Comparison of ENCODE assay signal across 5 fruit fly cellular contexts in genomic region chrX:127350-127768, dm6.
A peak's percentile ranks its signal among the peaks of the same experiment; 100 is the strongest.
TF ChIP-seq lines count a peak whose summit lies in the region.

TSS of gene RhoGAP1A (plus strand) at chrX:127449.

- TF ChIP-seq CTCF in whole organism, embryonic (GFP tag; optimal IDR thresholded peaks at IDR 0.05; lab: Kevin White, UChicago) = no peak

TF ChIP-seq in whole organism, adult, 20 proteins besides CTCF, POLR2A, EP300 and RAD21:
- TF ChIP-seq Mnt (GFP tag; optimal IDR thresholded peaks at IDR 0.05; lab: Kevin White, UChicago) (peak; percentile 28), CG7101 (tag; optimal IDR thresholded peaks at IDR 0.05; lab: Kevin White, UChicago) (no peak), bab1 (GFP tag; optimal IDR thresholded peaks at IDR 0.05; lab: Kevin White, UChicago) (peak; percentile 55), kay (GFP tag; lab: Kevin White, UChicago; ENCODE audit: borderline replicate concordance) (peak; percentile 79)

TF ChIP-seq in whole organism, embryonic, 481 proteins besides CTCF, POLR2A, EP300 and RAD21 (continues in another document):
- 0 out of 2 replicates have a peak, but pooled peaks have one; percentile 18 for TF ChIP-seq vvl (GFP tag; IDR thresholded peaks at IDR 0.05; lab: Robert Waterston, UW)
- TF ChIP-seq CG30403 (GFP tag; optimal IDR thresholded peaks at IDR 0.05; lab: Kevin White, UChicago) = peak; percentile 23
- TF ChIP-seq CG2712 (tag; optimal IDR thresholded peaks at IDR 0.05; lab: Kevin White, UChicago) = peak; percentile 11
- TF ChIP-seq CG15601 (tag; optimal IDR thresholded peaks at IDR 0.05; lab: Kevin White, UChicago) = peak; percentile 7
- TF ChIP-seq Ets65A (GFP tag; lab: Kevin White, UChicago) = no peak
- TF ChIP-seq Myb (GFP tag; optimal IDR thresholded peaks at IDR 0.05; lab: Kevin White, UChicago) = peak; percentile 34
- TF ChIP-seq E2f2 (GFP tag; IDR thresholded peaks at IDR 0.05; lab: Robert Waterston, UW) = peak; percentile 42
- TF ChIP-seq CG2875 (GFP tag; optimal IDR thresholded peaks at IDR 0.05; lab: Kevin White, UChicago) = no peak
- TF ChIP-seq hbn (GFP tag; IDR thresholded peaks at IDR 0.05; lab: Robert Waterston, UW; ENCODE audit: partially characterized antibody) = peak; percentile 62
- no peak for TF ChIP-seq odd (GFP tag; optimal IDR thresholded peaks at IDR 0.05; lab: Kevin White, UChicago)
- peak; percentile 84 for TF ChIP-seq CG6791 (GFP tag; IDR thresholded peaks at IDR 0.05; lab: Robert Waterston, UW; ENCODE audit: partially characterized antibody)
- TF ChIP-seq stwl (tag; optimal IDR thresholded peaks at IDR 0.05; lab: Kevin White, UChicago) = peak; percentile 85
- peak; percentile 13 for TF ChIP-seq CG12391 (tag; optimal IDR thresholded peaks at IDR 0.05; lab: Kevin White, UChicago)
- peak; percentile 62 for TF ChIP-seq Doc3 (GFP tag; IDR thresholded peaks at IDR 0.05; lab: Robert Waterston, UW; ENCODE audit: partially characterized antibody)
- peak; percentile 64 for TF ChIP-seq CG2116 (GFP tag; optimal IDR thresholded peaks at IDR 0.05; lab: Kevin White, UChicago)
- TF ChIP-seq CG10267 (tag; optimal IDR thresholded peaks at IDR 0.05; lab: Kevin White, UChicago) = peak; percentile 45
- TF ChIP-seq lilli (GFP tag; optimal IDR thresholded peaks at IDR 0.05; lab: Kevin White, UChicago) = peak; percentile 22
- peak; percentile 70; the same call in 2 of the 3 replicates for TF ChIP-seq knrl (GFP tag; IDR thresholded peaks at IDR 0.05; lab: Robert Waterston, UW; ENCODE audit: partially characterized antibody)
- TF ChIP-seq CG1603 (tag; optimal IDR thresholded peaks at IDR 0.05; lab: Kevin White, UChicago) = peak; percentile 29
- TF ChIP-seq usp (GFP tag; optimal IDR thresholded peaks at IDR 0.05; lab: Kevin White, UChicago) = no peak

TF ChIP-seq in whole organism, prepupa, 60 proteins besides CTCF, POLR2A, EP300 and RAD21:
- TF ChIP-seq Hr38 (GFP tag; optimal IDR thresholded peaks at IDR 0.05; lab: Kevin White, UChicago) (no peak), Eip78C (GFP tag; lab: Kevin White, UChicago) (peak; percentile 53), esn (GFP tag; optimal IDR thresholded peaks at IDR 0.05; lab: Kevin White, UChicago) (peak; percentile 4), CG31627 (GFP tag; optimal IDR thresholded peaks at IDR 0.05; lab: Kevin White, UChicago) (peak; percentile 4), CG3032 (tag; optimal IDR thresholded peaks at IDR 0.05; lab: Kevin White, UChicago) (no peak), OdsH (GFP tag; optimal IDR thresholded peaks at IDR 0.05; lab: Kevin White, UChicago) (no peak), pdm3 (GFP tag; optimal IDR thresholded peaks at IDR 0.05; lab: Kevin White, UChicago) (no peak)

TF ChIP-seq in whole organism, pupa, 21 proteins besides CTCF, POLR2A, EP300 and RAD21:
- TF ChIP-seq D1 (tag; optimal IDR thresholded peaks at IDR 0.05; lab: Kevin White, UChicago) (peak; percentile 44), fd96Ca (GFP tag; IDR thresholded peaks at IDR 0.05; lab: Robert Waterston, UW) (no peak)

TF ChIP-seq in whole organism, wandering third instar larva, 38 proteins besides CTCF, POLR2A, EP300 and RAD21:
- peak; percentile 41 for TF ChIP-seq woc (GFP tag; optimal IDR thresholded peaks at IDR 0.05; lab: Kevin White, UChicago)
- peak; percentile 23 for TF ChIP-seq tai (GFP tag; optimal IDR thresholded peaks at IDR 0.05; lab: Kevin White, UChicago)
- peak; percentile 43 for TF ChIP-seq Hnf4 (GFP tag; optimal IDR thresholded peaks at IDR 0.05; lab: Kevin White, UChicago)
- TF ChIP-seq Dif (GFP tag; optimal IDR thresholded peaks at IDR 0.05; lab: Kevin White, UChicago; ENCODE audit: partially characterized antibody) = no peak
- TF ChIP-seq brk (GFP tag; optimal IDR thresholded peaks at IDR 0.05; lab: Kevin White, UChicago) = peak; percentile 12
- peak; percentile 28 for TF ChIP-seq sage (GFP tag; optimal IDR thresholded peaks at IDR 0.05; lab: Kevin White, UChicago)
- TF ChIP-seq Abd-B (GFP tag; optimal IDR thresholded peaks at IDR 0.05; lab: Kevin White, UChicago) = no peak
- TF ChIP-seq dl (GFP tag; optimal IDR thresholded peaks at IDR 0.05; lab: Kevin White, UChicago; ENCODE audit: insufficient read depth in 1 of 2, partially characterized antibody in 2 of 2) = no peak
